Worm (Caenorhabditis elegans) whole organism, midembryonic: Measurements from ENCODE around the gene sma-6.

Source experiments
- T22C8.4 ChIP-seq: fragments of 200-800 bp; sonication (Bioruptor generic); IDR thresholded peaks from 2 replicates; pipeline ENCODE4 v1.3.6; 2022; ENCODE audit warnings: missing genetic modification characterization, missing compliant biosample characterization
- cog-1 ChIP-seq: sonication (generic microtip); optimal IDR thresholded peaks from 2 replicates; lab custom pipeline; 2016; ENCODE audit warnings: missing genetic modification characterization, missing compliant biosample characterization
- flt-1 ChIP-seq: fragments of 200-800 bp; sonication (Bioruptor generic); IDR thresholded peaks from 2 replicates; pipeline ENCODE4 v1.3.6; 2022; ENCODE audit warnings: missing genetic modification characterization, missing compliant biosample characterization
- klf-2 ChIP-seq: fragments of 200-800 bp; sonication (Bioruptor generic); conservative IDR thresholded peaks from 2 replicates; pipeline ENCODE4 v1.3.6; 2022; ENCODE audit warnings: missing genetic modification reagents, missing genetic modification characterization, missing compliant biosample characterization
- med-1 ChIP-seq: sonication (generic microtip); optimal IDR thresholded peaks from 2 replicates; lab custom pipeline; 2017; ENCODE audit warnings: missing genetic modification characterization, mild to moderate bottlenecking, missing compliant biosample characterization, antibody characterized with exemption, missing genetic modification reagents; ENCODE audit not compliant: insufficient read depth
- ref-1 ChIP-seq: fragments of 200-800 bp; sonication (Bioruptor generic); conservative IDR thresholded peaks from 2 replicates; pipeline ENCODE4 v1.3.6; 2022; ENCODE audit warnings: missing genetic modification reagents, missing genetic modification characterization, missing compliant biosample characterization
- tab-1 ChIP-seq: fragments of 200-800 bp; sonication (Bioruptor generic); IDR thresholded peaks from 2 replicates; pipeline ENCODE4 v1.3.6; 2022; ENCODE audit warnings: missing genetic modification characterization, missing compliant biosample characterization
- ztf-23 ChIP-seq: fragments of 200-800 bp; sonication (Bioruptor generic); IDR thresholded peaks from 2 replicates; pipeline ENCODE4 v1.3.6; 2022; ENCODE audit warnings: missing genetic modification reagents, missing genetic modification characterization, missing compliant biosample characterization
- ztf-29 ChIP-seq: fragments of 200-800 bp; sonication (Bioruptor generic); IDR thresholded peaks from 2 replicates; pipeline ENCODE4 v1.3.6; 2022; ENCODE audit warnings: missing genetic modification reagents, missing genetic modification characterization, missing compliant biosample characterization

The sma-6 gene

DNA sequence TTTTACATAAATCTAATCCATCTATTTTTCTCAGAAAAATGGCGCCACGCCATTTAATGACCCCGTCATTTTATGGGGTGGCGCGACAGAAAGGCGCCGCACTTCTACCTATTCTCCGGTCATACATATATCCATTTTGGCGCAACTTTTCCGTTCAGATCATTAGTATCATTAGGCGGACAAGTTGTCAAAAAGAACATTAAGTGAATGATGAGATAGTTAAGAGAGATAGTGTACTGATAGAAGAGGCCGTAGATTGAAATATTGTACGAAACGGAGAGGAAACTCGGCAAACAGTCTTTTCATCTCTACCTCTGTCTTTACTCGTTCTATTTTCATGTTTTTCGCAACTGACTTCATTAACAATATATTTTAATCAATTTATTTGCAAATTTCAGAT lies at the start of gene sma-6:
Gene sma-6, plus strand, starts transcription at position 399 of the 400 bp plus-strand sequence.
- TF ChIP-seq flt-1 (GFP tag; lab: Robert Waterston, UW), result no peak
- TF ChIP-seq T22C8.4, result no peak
- TF ChIP-seq klf-2 (GFP tag; lab: Robert Waterston, UW), result no peak
- no peak for TF ChIP-seq ztf-29 (GFP tag; lab: Robert Waterston, UW)
- TF ChIP-seq ztf-23 (GFP tag; lab: Robert Waterston, UW), result no peak
- TF ChIP-seq cog-1 (tag; lab: Kevin White, UChicago), result no peak
- TF ChIP-seq ref-1 (GFP tag; lab: Robert Waterston, UW), result no peak
- TF ChIP-seq med-1 (GFP tag; lab: Kevin White, UChicago), result no peak
- TF ChIP-seq tab-1, result no peak

DNA sequence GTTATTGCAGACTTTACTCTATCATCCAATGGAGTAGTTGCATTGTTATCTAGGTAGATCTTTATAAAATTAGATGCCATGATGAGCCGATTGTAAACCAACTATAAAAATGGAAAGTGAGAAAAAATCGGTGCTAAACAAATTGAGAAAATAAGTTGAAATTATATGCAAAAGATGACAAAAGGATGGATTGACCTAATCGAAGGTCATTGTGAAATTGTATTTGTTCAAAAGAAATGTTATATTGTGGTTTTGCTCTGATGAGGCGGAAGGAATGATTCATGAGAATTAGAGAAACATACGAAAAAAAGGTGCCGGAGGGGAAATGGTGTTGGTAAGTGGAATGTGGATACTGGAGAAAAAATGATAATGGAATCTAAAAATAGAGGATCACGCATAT lies 43.3 kb upstream of the sma-6 start, which contains the start of gene scly-1:
Gene scly-1, minus strand, starts transcription at position 101 of the 400 bp plus-strand sequence.
- no peak for TF ChIP-seq ref-1 (GFP tag; lab: Robert Waterston, UW)
- no peak for TF ChIP-seq ztf-29 (GFP tag; lab: Robert Waterston, UW)
- TF ChIP-seq ztf-23 (GFP tag; lab: Robert Waterston, UW), result no peak

DNA sequence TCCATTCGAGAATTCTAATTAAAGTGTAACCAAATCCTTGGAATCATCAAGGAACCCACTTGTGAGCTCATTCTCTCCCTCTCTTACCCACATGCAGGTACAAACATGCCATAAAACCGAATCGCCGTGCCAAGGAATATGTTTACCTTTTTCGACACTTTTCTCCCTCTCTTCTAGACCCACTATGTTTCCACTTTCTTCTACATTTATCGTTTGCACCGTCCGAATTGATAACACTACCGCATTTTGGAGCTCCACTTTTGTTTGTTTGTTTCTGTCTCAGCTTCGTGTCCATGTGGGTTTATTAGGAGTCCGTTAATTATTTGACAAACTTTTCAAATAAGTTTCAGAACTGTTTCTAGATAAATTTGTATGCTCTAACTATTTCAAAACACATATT lies 42.4 kb upstream of the sma-6 start:
- no peak for TF ChIP-seq klf-2 (GFP tag; lab: Robert Waterston, UW)

- TF ChIP-seq ztf-23 (GFP tag; lab: Robert Waterston, UW), result no peak
- TF ChIP-seq tab-1, result no peak
- no peak for TF ChIP-seq klf-2 (GFP tag; lab: Robert Waterston, UW)
- TF ChIP-seq ztf-29 (GFP tag; lab: Robert Waterston, UW), result no peak
- TF ChIP-seq med-1 (GFP tag; lab: Kevin White, UChicago), result no peak
- TF ChIP-seq T22C8.4, result no peak
- TF ChIP-seq ref-1 (GFP tag; lab: Robert Waterston, UW), result no peak
- no peak for TF ChIP-seq flt-1 (GFP tag; lab: Robert Waterston, UW)
- TF ChIP-seq cog-1 (tag; lab: Kevin White, UChicago), result no peak
Observed at ce11 chrII:6283074-6283473, 41.2 kb upstream of the sma-6 start, which contains the start of gene F13H8.1. Gene F13H8.1, plus strand, starts transcription at chrII:6283384.

ce11 chrII:6286865-6287264 lies 37.4 kb upstream of the sma-6 start, which contains the start of gene F13H8.6:
Gene F13H8.6, minus strand, starts transcription at chrII:6286965.
- TF ChIP-seq tab-1 (no peak), ztf-29 (GFP tag; lab: Robert Waterston, UW) (no peak), klf-2 (GFP tag; lab: Robert Waterston, UW) (no peak), ztf-23 (GFP tag; lab: Robert Waterston, UW) (no peak), flt-1 (GFP tag; lab: Robert Waterston, UW) (no peak), med-1 (GFP tag; lab: Kevin White, UChicago) (no peak), T22C8.4 (no peak), ref-1 (GFP tag; lab: Robert Waterston, UW) (no peak), cog-1 (tag; lab: Kevin White, UChicago) (no peak)

ce11 chrII:6288104-6288503 lies 36.2 kb upstream of the sma-6 start:
- TF ChIP-seq tab-1, result no peak
- no peak for TF ChIP-seq T22C8.4
- TF ChIP-seq med-1 (GFP tag; lab: Kevin White, UChicago), result no peak
- TF ChIP-seq flt-1 (GFP tag; lab: Robert Waterston, UW), result no peak
- TF ChIP-seq ref-1 (GFP tag; lab: Robert Waterston, UW), result no peak
- no peak for TF ChIP-seq klf-2 (GFP tag; lab: Robert Waterston, UW)
- TF ChIP-seq cog-1 (tag; lab: Kevin White, UChicago), result no peak
- no peak for TF ChIP-seq ztf-23 (GFP tag; lab: Robert Waterston, UW)
- no peak for TF ChIP-seq ztf-29 (GFP tag; lab: Robert Waterston, UW)

DNA sequence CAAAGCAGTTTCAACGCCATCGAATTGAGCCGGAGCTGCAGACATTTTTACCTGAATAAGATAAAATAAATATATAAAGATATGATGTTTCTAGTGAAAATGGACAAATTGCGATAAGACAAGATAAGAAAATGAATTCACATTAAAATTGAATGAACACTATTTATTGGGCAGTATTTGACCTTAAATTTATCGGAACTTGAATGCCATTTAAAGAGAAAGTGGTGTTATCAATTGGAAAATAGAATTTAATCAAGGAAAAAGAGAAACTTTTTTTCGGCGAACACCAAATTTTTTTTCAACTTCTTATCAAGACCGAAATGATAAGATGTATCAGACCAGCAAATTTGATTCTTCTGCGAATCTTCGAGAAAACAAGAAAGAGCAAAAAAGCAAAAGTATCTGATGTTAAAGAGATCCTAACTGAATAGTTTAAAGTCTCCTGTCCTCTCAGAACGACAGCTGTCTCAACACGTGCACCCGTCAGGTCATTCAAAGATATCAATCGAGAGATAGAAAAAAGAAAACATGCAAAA lies 34.2 kb upstream of the sma-6 start, which contains the start of gene upb-1:
Gene upb-1, minus strand, starts transcription at position 51 of the 536 bp plus-strand sequence.
- TF ChIP-seq klf-2 (GFP tag; lab: Robert Waterston, UW), result no peak
- no peak for TF ChIP-seq ztf-29 (GFP tag; lab: Robert Waterston, UW)
- TF ChIP-seq ref-1 (GFP tag; lab: Robert Waterston, UW), result no peak
- no peak for TF ChIP-seq tab-1
- TF ChIP-seq T22C8.4, result no peak
- TF ChIP-seq med-1 (GFP tag; lab: Kevin White, UChicago), result no peak
- TF ChIP-seq cog-1 (tag; lab: Kevin White, UChicago), result no peak
- no peak for TF ChIP-seq ztf-23 (GFP tag; lab: Robert Waterston, UW)
- no peak for TF ChIP-seq flt-1 (GFP tag; lab: Robert Waterston, UW)

- no peak for TF ChIP-seq ztf-29 (GFP tag; lab: Robert Waterston, UW)
- TF ChIP-seq med-1 (GFP tag; lab: Kevin White, UChicago), result no peak
- TF ChIP-seq T22C8.4, result no peak
- TF ChIP-seq ref-1 (GFP tag; lab: Robert Waterston, UW), result no peak
- no peak for TF ChIP-seq flt-1 (GFP tag; lab: Robert Waterston, UW)
- no peak for TF ChIP-seq ztf-23 (GFP tag; lab: Robert Waterston, UW)
- TF ChIP-seq cog-1 (tag; lab: Kevin White, UChicago), result no peak
- TF ChIP-seq klf-2 (GFP tag; lab: Robert Waterston, UW), result no peak
- TF ChIP-seq tab-1, result no peak
Observed at ce11 chrII:6292527-6292926, 31.8 kb upstream of the sma-6 start, which contains the start of gene nyn-3. Gene nyn-3, minus strand, starts transcription at chrII:6292627.

ce11 chrII:6294261-6294660 lies 30.0 kb upstream of the sma-6 start, which contains the start of gene mps-1:
Gene mps-1, minus strand, starts transcription at chrII:6294361.
- TF ChIP-seq tab-1, result no peak
- no peak for TF ChIP-seq klf-2 (GFP tag; lab: Robert Waterston, UW)
- TF ChIP-seq ztf-29 (GFP tag; lab: Robert Waterston, UW), result no peak
